Worm (Caenorhabditis elegans) whole organism, L3 larva: Measurements from ENCODE around the gene rme-6.
A peak's percentile ranks its signal among the peaks of the same experiment; 100 is the strongest.

Source experiments
- R02D3.7 ChIP-seq: fragments of 150-350 bp; optimal IDR thresholded peaks from 2 replicates; lab custom pipeline; 2014; ENCODE audit warnings: missing biosample characterization, missing genetic modification characterization
- ZK546.5 ChIP-seq: sonication (generic microtip); optimal IDR thresholded peaks from 2 replicates; lab custom pipeline; 2017; ENCODE audit warnings: missing biosample characterization, missing genetic modification characterization
- aly-2 ChIP-seq: fragments of 150-350 bp; optimal IDR thresholded peaks from 2 replicates; lab custom pipeline; 2014; ENCODE audit warnings: missing biosample characterization, missing genetic modification characterization
- ama-1 ChIP-seq: fragments of 150-350 bp; optimal IDR thresholded peaks from 2 replicates; lab custom pipeline; 2018
- ceh-16 ChIP-seq: sonication (generic microtip); optimal IDR thresholded peaks from 2 replicates; lab custom pipeline; 2017; ENCODE audit warnings: missing biosample characterization, missing genetic modification characterization
- ceh-28 ChIP-seq: fragments of 150-350 bp; optimal IDR thresholded peaks from 2 replicates; lab custom pipeline; 2014; ENCODE audit warnings: missing biosample characterization, missing genetic modification reagents, missing genetic modification characterization
- ceh-82 ChIP-seq: fragments of 150-350 bp; optimal IDR thresholded peaks from 2 replicates; lab custom pipeline; 2014; ENCODE audit warnings: missing biosample characterization, missing genetic modification characterization
- ceh-9 ChIP-seq: sonication (generic microtip); optimal IDR thresholded peaks from 2 replicates; lab custom pipeline; 2018; ENCODE audit warnings: missing biosample characterization, missing genetic modification characterization
- daf-12 ChIP-seq: fragments of 150-350 bp; optimal IDR thresholded peaks from 2 replicates; lab custom pipeline; 2014; ENCODE audit warnings: missing biosample characterization, missing genetic modification reagents, missing genetic modification characterization
- egl-27 ChIP-seq: sonication (generic microtip); optimal IDR thresholded peaks from 4 replicates; lab custom pipeline; 2017; ENCODE audit warnings: missing biosample characterization, missing genetic modification reagents, missing genetic modification characterization
- egl-5 ChIP-seq: fragments of 150-350 bp; optimal IDR thresholded peaks from 2 replicates; lab custom pipeline; 2017; ENCODE audit warnings: missing biosample characterization, missing genetic modification reagents, missing genetic modification characterization, inconsistent platforms
- elt-1 ChIP-seq: fragments of 150-350 bp; optimal IDR thresholded peaks from 2 replicates; lab custom pipeline; 2014; ENCODE audit warnings: missing biosample characterization, missing genetic modification characterization
- elt-2 ChIP-seq: sonication (generic microtip); optimal IDR thresholded peaks from 2 replicates; lab custom pipeline; 2016; ENCODE audit warnings: missing genetic modification reagents, mild to moderate bottlenecking, missing genetic modification characterization, missing compliant biosample characterization
- elt-3 ChIP-seq, 3 experiments: fragments of 150-350 bp in 1 of 3; sonication (generic microtip) in 2 of 3; optimal IDR thresholded peaks; 2 replicates in 2 of 3; 4 replicates in 1 of 3; lab custom pipeline; 2014 to 2017; ENCODE audit warnings: missing biosample characterization in 3 of 3, missing genetic modification characterization in 3 of 3
- eor-1 ChIP-seq, 2 experiments: fragments of 150-350 bp; optimal IDR thresholded peaks; 2 replicates each; lab custom pipeline; 2014 to 2018; ENCODE audit warnings: missing biosample characterization in 2 of 2, missing genetic modification characterization in 2 of 2
- fkh-10 ChIP-seq: sonication (generic microtip); optimal IDR thresholded peaks from 2 replicates; lab custom pipeline; 2017; ENCODE audit warnings: missing biosample characterization, missing genetic modification reagents, missing genetic modification characterization
- fkh-2 ChIP-seq: fragments of 150-350 bp; optimal IDR thresholded peaks from 2 replicates; lab custom pipeline; 2014; ENCODE audit warnings: missing biosample characterization, missing genetic modification reagents, missing genetic modification characterization
- fos-1 ChIP-seq: fragments of 150-350 bp; optimal IDR thresholded peaks from 2 replicates; lab custom pipeline; 2014; ENCODE audit warnings: missing biosample characterization, missing genetic modification characterization
- hmg-11 ChIP-seq: sonication (generic microtip); optimal IDR thresholded peaks from 2 replicates; lab custom pipeline; 2016; ENCODE audit warnings: missing genetic modification characterization, missing compliant biosample characterization
- jun-1 ChIP-seq: fragments of 150-350 bp; optimal IDR thresholded peaks from 2 replicates; lab custom pipeline; 2014; ENCODE audit warnings: missing biosample characterization, missing genetic modification reagents, missing genetic modification characterization
- lin-15B ChIP-seq: fragments of 150-350 bp; optimal IDR thresholded peaks from 2 replicates; lab custom pipeline; 2014; ENCODE audit warnings: missing biosample characterization, missing genetic modification characterization
- lin-39 ChIP-seq: fragments of 150-350 bp; optimal IDR thresholded peaks from 2 replicates; lab custom pipeline; 2018; ENCODE audit warnings: missing biosample characterization, missing genetic modification reagents, missing genetic modification characterization
- lsy-12 ChIP-seq: sonication (generic microtip); optimal IDR thresholded peaks from 2 replicates; lab custom pipeline; 2016; ENCODE audit warnings: mild to moderate bottlenecking, missing genetic modification characterization, missing compliant biosample characterization
- mdl-1 ChIP-seq: fragments of 150-350 bp; optimal IDR thresholded peaks from 2 replicates; lab custom pipeline; 2014; ENCODE audit warnings: missing biosample characterization, missing genetic modification characterization
- mml-1 ChIP-seq: fragments of 150-350 bp; sonication (generic microtip); optimal IDR thresholded peaks from 3 replicates; lab custom pipeline; 2014; ENCODE audit warnings: missing biosample characterization, missing genetic modification characterization
- nfya-1 ChIP-seq: sonication (generic microtip); optimal IDR thresholded peaks from 2 replicates; lab custom pipeline; 2017; ENCODE audit warnings: missing genetic modification characterization, mild to moderate bottlenecking, missing compliant biosample characterization, antibody characterized with exemption, moderate library complexity; ENCODE audit not compliant: insufficient read depth
- nhr-11 ChIP-seq: fragments of 150-350 bp; optimal IDR thresholded peaks from 2 replicates; lab custom pipeline; 2014; ENCODE audit warnings: missing biosample characterization, missing genetic modification characterization
- nhr-12 ChIP-seq: fragments of 150-350 bp; optimal IDR thresholded peaks from 2 replicates; lab custom pipeline; 2014; ENCODE audit warnings: missing biosample characterization, missing genetic modification characterization
- nhr-23 ChIP-seq: fragments of 150-350 bp; optimal IDR thresholded peaks from 2 replicates; lab custom pipeline; 2014; ENCODE audit warnings: missing biosample characterization, missing genetic modification reagents, missing genetic modification characterization
- nhr-237 ChIP-seq: fragments of 150-350 bp; optimal IDR thresholded peaks from 2 replicates; lab custom pipeline; 2014; ENCODE audit warnings: missing biosample characterization, missing genetic modification characterization
- nhr-25 ChIP-seq: sonication (generic microtip); optimal IDR thresholded peaks from 2 replicates; lab custom pipeline; 2017; ENCODE audit warnings: missing biosample characterization, missing genetic modification characterization
- nhr-43 ChIP-seq: sonication (generic microtip); optimal IDR thresholded peaks from 2 replicates; lab custom pipeline; 2016; ENCODE audit warnings: mild to moderate bottlenecking, missing genetic modification characterization, missing compliant biosample characterization; ENCODE audit not compliant: poor library complexity, severe bottlenecking
- nhr-76 ChIP-seq: fragments of 150-350 bp; sonication (generic microtip); optimal IDR thresholded peaks from 5 replicates; lab custom pipeline; 2014; ENCODE audit warnings: missing biosample characterization, missing genetic modification characterization
- nhr-77 ChIP-seq: fragments of 150-350 bp; optimal IDR thresholded peaks from 2 replicates; lab custom pipeline; 2014; ENCODE audit warnings: missing biosample characterization, missing genetic modification characterization
- pha-4 ChIP-seq: fragments of 150-350 bp; optimal IDR thresholded peaks from 2 replicates; lab custom pipeline; 2014; ENCODE audit warnings: missing biosample characterization, missing genetic modification reagents, missing genetic modification characterization
- pqm-1 ChIP-seq: fragments of 150-350 bp; optimal IDR thresholded peaks from 2 replicates; lab custom pipeline; 2017; ENCODE audit warnings: missing biosample characterization, missing genetic modification characterization, inconsistent platforms
- sea-2 ChIP-seq: fragments of 150-350 bp; sonication (generic microtip); optimal IDR thresholded peaks from 4 replicates; lab custom pipeline; 2014; ENCODE audit warnings: missing biosample characterization, missing genetic modification reagents, missing genetic modification characterization
- skn-1 ChIP-seq: fragments of 150-350 bp; optimal IDR thresholded peaks from 2 replicates; lab custom pipeline; 2014; ENCODE audit warnings: missing biosample characterization, missing genetic modification characterization
- snpc-4 ChIP-seq: fragments of 150-350 bp; optimal IDR thresholded peaks from 2 replicates; lab custom pipeline; 2014; ENCODE audit warnings: missing biosample characterization, missing genetic modification characterization
- tbx-2 ChIP-seq: sonication (generic microtip); optimal IDR thresholded peaks from 2 replicates; lab custom pipeline; 2016; ENCODE audit warnings: mild to moderate bottlenecking, missing genetic modification characterization, missing compliant biosample characterization
- unc-39 ChIP-seq: sonication (generic microtip); optimal IDR thresholded peaks from 4 replicates; lab custom pipeline; 2017; ENCODE audit warnings: missing biosample characterization, missing genetic modification characterization
- unc-62 ChIP-seq: fragments of 150-350 bp; sonication (generic microtip); optimal IDR thresholded peaks from 4 replicates; lab custom pipeline; 2014; ENCODE audit warnings: missing biosample characterization, missing genetic modification reagents, missing genetic modification characterization
- zag-1 ChIP-seq: fragments of 150-350 bp; optimal IDR thresholded peaks from 2 replicates; lab custom pipeline; 2014; ENCODE audit warnings: missing biosample characterization, missing genetic modification characterization
- ztf-11 ChIP-seq: fragments of 150-350 bp; optimal IDR thresholded peaks from 2 replicates; lab custom pipeline; 2014; ENCODE audit warnings: missing biosample characterization, missing genetic modification characterization
- ztf-4 ChIP-seq: fragments of 150-350 bp; optimal IDR thresholded peaks from 2 replicates; lab custom pipeline; 2014; ENCODE audit warnings: missing biosample characterization, missing genetic modification characterization

rme-6 gene

DNA sequence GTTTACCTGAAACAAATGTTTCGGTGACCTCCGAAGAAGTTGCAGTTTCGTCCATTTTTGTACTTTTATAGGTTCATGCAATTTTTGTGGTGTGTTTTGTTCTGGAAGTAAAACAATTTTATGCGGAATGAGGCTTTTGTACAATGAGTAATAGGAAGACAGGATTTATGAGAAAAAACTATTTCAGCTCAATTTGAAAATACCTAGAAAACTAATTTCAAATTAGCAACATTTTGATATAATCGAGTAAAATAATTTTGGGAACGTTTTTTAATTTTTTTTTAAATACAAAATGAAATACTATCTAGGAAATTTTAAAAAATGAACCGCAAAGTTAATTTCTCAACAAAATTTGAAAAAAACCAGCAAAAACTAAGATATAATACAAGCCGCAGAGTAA, 8.9 kb upstream of the rme-6 start, which contains the start of gene rei-2:
Gene rei-2 (minus strand): TSS at position 101 of the 400 bp plus-strand sequence.
- no peak for TF ChIP-seq unc-62 (GFP tag; lab: Kevin White, UChicago)
- no peak for TF ChIP-seq R02D3.7 (tag; lab: Kevin White, UChicago)
- no peak for TF ChIP-seq ztf-11 (tag; lab: Kevin White, UChicago)
- no peak for TF ChIP-seq lsy-12 (tag; lab: Kevin White, UChicago)
- no peak for TF ChIP-seq nhr-11 (tag; lab: Kevin White, UChicago)
- no peak for TF ChIP-seq mdl-1
- TF ChIP-seq skn-1 (tag; lab: Kevin White, UChicago) = no peak
- no peak for TF ChIP-seq ceh-16 (tag; lab: Kevin White, UChicago)

DNA sequence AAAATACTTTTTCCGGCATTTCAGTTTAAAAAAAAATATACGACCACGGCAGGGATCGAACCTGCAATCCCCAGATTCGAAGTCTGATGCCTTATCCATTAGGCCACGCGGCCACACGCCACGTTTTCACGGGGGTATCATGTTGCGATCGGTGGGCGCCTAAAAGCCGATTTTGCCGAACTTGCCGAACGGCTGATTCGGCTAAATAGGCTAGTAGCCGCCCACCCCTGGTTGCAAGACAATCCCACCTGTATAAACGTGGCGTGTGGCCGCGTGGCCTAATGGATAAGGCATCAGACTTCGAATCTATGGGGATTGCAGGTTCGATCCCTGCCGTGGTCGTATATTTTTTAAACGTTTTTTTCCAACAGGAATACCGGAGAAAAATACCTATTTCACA, 7.8 kb upstream of the rme-6 start:
- TF ChIP-seq fkh-2 (no peak), jun-1 (no peak), nhr-23 (tag; lab: Kevin White, UChicago) (no peak), tbx-2 (no peak)

DNA sequence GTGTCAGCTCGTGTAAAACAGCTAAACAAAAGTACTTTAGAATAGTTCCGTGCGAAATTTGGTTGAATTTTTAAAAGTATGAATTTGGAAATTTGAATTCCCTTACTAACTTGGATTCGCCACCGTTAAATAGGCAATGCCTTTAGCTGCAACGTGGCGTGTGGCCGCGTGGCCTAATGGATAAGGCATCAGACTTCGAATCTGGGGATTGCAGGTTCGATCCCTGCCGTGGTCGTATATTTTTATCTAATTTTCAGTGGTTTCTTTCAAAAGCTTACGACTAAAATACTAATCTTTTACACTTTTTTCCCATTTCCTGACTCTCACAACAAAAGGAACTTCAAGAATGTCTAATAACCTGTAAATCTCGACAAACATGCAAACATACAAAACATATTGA, 7.3 kb upstream of the rme-6 start:
- no peak for TF ChIP-seq unc-62 (GFP tag; lab: Kevin White, UChicago)
- TF ChIP-seq ceh-9 (tag; lab: Kevin White, UChicago) = no peak
- no peak for TF ChIP-seq ceh-82 (tag; lab: Kevin White, UChicago)
- no peak for TF ChIP-seq zag-1 (tag; lab: Kevin White, UChicago)
- TF ChIP-seq ZK546.5 (tag; lab: Kevin White, UChicago) = no peak
- no peak for TF ChIP-seq nhr-11 (tag; lab: Kevin White, UChicago)
- TF ChIP-seq, all 47 proteins: peak for 0

DNA sequence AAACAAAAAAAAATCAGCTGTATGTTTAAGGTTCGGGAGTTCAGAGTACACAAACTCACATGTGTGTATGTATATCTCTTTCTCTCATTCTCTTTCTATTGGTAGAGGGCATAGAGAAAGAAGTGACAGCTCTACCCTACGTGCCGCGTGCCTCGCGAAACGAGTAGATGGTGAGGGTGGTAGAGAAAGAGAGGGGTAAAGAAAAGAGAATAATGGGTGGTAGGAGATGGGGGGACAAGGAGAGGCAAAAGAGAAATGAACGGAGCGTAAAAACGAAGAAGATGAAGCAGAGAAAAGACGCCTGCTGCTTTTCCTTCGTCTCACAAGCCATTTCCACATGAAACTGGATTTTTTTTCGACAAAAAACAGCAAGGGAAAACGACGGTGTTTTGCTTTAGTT, 3.8 kb upstream of the rme-6 start:
- TF ChIP-seq snpc-4 = peak; percentile 84
- TF ChIP-seq lin-39 (tag; lab: Kevin White, UChicago) = peak; percentile 89
- peak; percentile 88 for TF ChIP-seq nhr-43 (tag; lab: Kevin White, UChicago)
- TF ChIP-seq elt-3 (tag; optimal IDR thresholded peaks at IDR 0.05; lab: Kevin White, UChicago) = peak in 1 of 3 experiments; percentile 30
- TF ChIP-seq ztf-11 (tag; lab: Kevin White, UChicago) = no peak
- no peak for TF ChIP-seq ZK546.5 (tag; lab: Kevin White, UChicago)
- TF ChIP-seq nhr-11 (tag; lab: Kevin White, UChicago) = peak; percentile 80
- TF ChIP-seq ztf-4 = peak; percentile 67
- peak; percentile 83 for TF ChIP-seq nhr-23 (tag; lab: Kevin White, UChicago)
- peak; percentile 81 for TF ChIP-seq elt-1 (tag; lab: Kevin White, UChicago)
- TF ChIP-seq tbx-2 = peak; percentile 72
- peak; percentile 98 for TF ChIP-seq egl-5 (tag; lab: Kevin White, UChicago)
- peak; percentile 80 for TF ChIP-seq elt-2 (tag; lab: Kevin White, UChicago)
- TF ChIP-seq nfya-1 (tag; lab: Kevin White, UChicago) = peak; percentile 96
- TF ChIP-seq pqm-1 (tag; lab: Kevin White, UChicago) = peak; percentile 90
- no peak for TF ChIP-seq nhr-76 (tag; lab: Kevin White, UChicago)
- peak; percentile 89 for TF ChIP-seq egl-27 (tag; lab: Kevin White, UChicago)
- no peak for TF ChIP-seq nhr-12 (tag; lab: Kevin White, UChicago)
- peak; percentile 90 for TF ChIP-seq fkh-2
- no peak for TF ChIP-seq eor-1 (tag; optimal IDR thresholded peaks at IDR 0.05; lab: Kevin White, UChicago)
- peak; percentile 92 for TF ChIP-seq jun-1
- no peak for TF ChIP-seq unc-39 (tag; lab: Kevin White, UChicago)
- TF ChIP-seq zag-1 (tag; lab: Kevin White, UChicago) = peak; percentile 21
- TF ChIP-seq ceh-16 (tag; lab: Kevin White, UChicago) = no peak
- TF ChIP-seq ama-1 (lab: Kevin White, UChicago) = peak; percentile 72
- TF ChIP-seq nhr-25 (tag; lab: Kevin White, UChicago) = peak; percentile 93
- no peak for TF ChIP-seq sea-2 (GFP tag; lab: Kevin White, UChicago)
- TF ChIP-seq mml-1 (tag; lab: Kevin White, UChicago) = no peak
- peak; percentile 99 for TF ChIP-seq pha-4
- TF ChIP-seq ceh-9 (tag; lab: Kevin White, UChicago) = no peak
- TF ChIP-seq lin-15B = peak; percentile 65
- peak; percentile 65 for TF ChIP-seq fos-1 (tag; lab: Kevin White, UChicago)
- TF ChIP-seq hmg-11 (tag; lab: Kevin White, UChicago) = peak; percentile 99
- no peak for TF ChIP-seq nhr-237
- TF ChIP-seq ceh-82 (tag; lab: Kevin White, UChicago) = peak; percentile 77
- TF ChIP-seq nhr-77 (tag; lab: Kevin White, UChicago) = peak; percentile 23
- TF ChIP-seq fkh-10 (GFP tag; lab: Kevin White, UChicago) = peak; percentile 79
- peak; percentile 58 for TF ChIP-seq R02D3.7 (tag; lab: Kevin White, UChicago)
- TF ChIP-seq unc-62 (GFP tag; lab: Kevin White, UChicago) = peak; percentile 99
- TF ChIP-seq mdl-1 = peak; percentile 93
- TF ChIP-seq ceh-28 (tag; lab: Kevin White, UChicago) = peak; percentile 83
- TF ChIP-seq aly-2 (tag; lab: Kevin White, UChicago) = no peak
- no peak for TF ChIP-seq daf-12 (tag; lab: Kevin White, UChicago)
- TF ChIP-seq lsy-12 (tag; lab: Kevin White, UChicago) = peak; percentile 34
